Worm (Caenorhabditis elegans): ENCODE measurements around the gene clec-49.

DNA sequence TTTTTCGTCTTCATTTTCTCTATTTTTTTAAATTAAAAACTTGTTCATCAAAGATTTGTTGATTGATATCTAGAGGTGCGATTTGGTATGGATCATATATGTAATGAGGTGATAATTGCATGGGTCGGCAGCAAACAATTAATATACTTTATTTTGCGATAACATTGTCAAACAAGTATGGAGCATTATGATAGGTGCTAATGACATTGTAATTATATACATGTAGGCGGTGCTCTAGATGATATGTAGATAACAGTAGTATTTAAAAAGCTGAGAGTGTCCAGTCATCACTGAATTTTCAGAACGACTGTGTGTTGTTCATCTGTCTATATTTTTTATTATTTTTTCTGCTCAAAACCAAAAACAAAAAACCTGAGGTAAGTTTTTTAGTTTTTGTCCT lies 20.7 kb downstream of the clec-49 start, which contains the start of gene Y116F11A.1:
- no peak for TF ChIP-seq nhr-237 (tag; optimal IDR thresholded peaks at IDR 0.05)
- no peak for TF ChIP-seq lin-39 (tag; optimal IDR thresholded peaks at IDR 0.05)
- no peak for TF ChIP-seq snpc-4 (tag; optimal IDR thresholded peaks at IDR 0.05)
- TF ChIP-seq lim-7 (GFP tag; IDR thresholded peaks at IDR 0.05): no peak
- TF ChIP-seq nhr-28 (tag; optimal IDR thresholded peaks at IDR 0.05): no peak
- no peak for TF ChIP-seq aha-1 (tag)
- no peak for TF ChIP-seq nhr-76 (tag; optimal IDR thresholded peaks at IDR 0.05)
- no peak for TF ChIP-seq daf-12 (tag; optimal IDR thresholded peaks at IDR 0.05)
- TF ChIP-seq spr-3 (GFP tag; optimal IDR thresholded peaks at IDR 0.05): no peak
- TF ChIP-seq ama-1 (optimal IDR thresholded peaks at IDR 0.05): no peak
